Fruit fly (Drosophila melanogaster) whole organism, larva: ENCODE data around the gene CG9733.
A peak's percentile ranks its signal among the peaks of the same experiment; 100 is the strongest.

Source experiments
- noc ChIP-seq: fragments of 200-800 bp; sonication (Bioruptor generic); optimal IDR thresholded peaks from 3 replicates; lab custom pipeline; 2019; ENCODE audit warnings: missing biosample characterization, mild to moderate bottlenecking, missing genetic modification characterization, moderate library complexity

The CG9733 gene

DNA sequence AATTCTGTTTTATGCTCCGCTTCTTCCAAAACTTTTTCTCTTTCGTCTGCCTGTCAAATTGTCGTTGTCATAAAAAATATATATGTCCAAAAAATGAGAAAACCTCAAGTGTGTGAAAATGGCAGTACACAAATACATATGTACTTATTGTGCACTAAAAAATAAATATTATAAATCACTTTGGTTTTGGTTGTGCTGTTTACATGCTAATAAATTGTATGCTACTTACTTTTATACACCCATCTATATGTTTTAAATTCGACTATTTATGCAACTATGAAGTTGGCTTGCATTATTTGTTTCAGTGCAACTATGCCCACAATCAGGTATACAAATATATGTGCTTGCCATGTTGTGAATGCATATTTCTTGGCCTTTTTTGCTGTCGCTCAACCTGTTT lies 11.1 kb upstream of the CG9733 start:
- no peak for TF ChIP-seq noc (tag; lab: Kevin White, UChicago)

- no peak for TF ChIP-seq noc (tag; lab: Kevin White, UChicago)
These were observed 9.7 kb upstream of the CG9733 start for dm6 chr3R:30256233-30256632.

- no peak for TF ChIP-seq noc (tag; lab: Kevin White, UChicago)
These were observed 9.0 kb upstream of the CG9733 start for dm6 chr3R:30255255-30256121.

DNA sequence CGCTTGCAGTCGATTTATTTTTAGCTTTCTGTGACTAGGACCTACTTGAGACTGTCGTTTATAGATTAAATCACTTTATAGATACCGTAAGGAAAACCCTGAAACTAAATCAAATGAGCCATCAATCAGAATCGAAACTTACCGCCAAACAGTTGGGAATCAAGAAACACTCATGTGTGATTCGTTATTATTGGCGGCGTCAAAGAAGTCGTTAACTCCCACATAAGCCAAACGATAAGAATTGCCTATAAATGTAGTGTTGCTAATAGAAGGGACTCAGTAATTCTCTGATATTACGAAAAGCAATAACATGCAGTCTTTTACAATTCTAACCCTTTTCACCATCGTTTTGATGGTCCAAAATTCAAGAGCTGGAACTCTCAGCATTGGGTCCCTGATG lies 6.4 kb upstream of the CG9733 start, which contains the start of gene CG18404:
TSS of gene CG18404 (plus strand) at position 301 of the 400 bp plus-strand sequence.
- no peak for TF ChIP-seq noc (tag; lab: Kevin White, UChicago)

dm6 chr3R:30252317-30252716 lies 5.8 kb upstream of the CG9733 start:
- no peak for TF ChIP-seq noc (tag; lab: Kevin White, UChicago)

dm6 chr3R:30250496-30250978 lies 4.0 kb upstream of the CG9733 start, which contains the start of gene CG9682:
CG9682 (plus strand) TSS chr3R:30250928.
- TF ChIP-seq noc (tag; lab: Kevin White, UChicago) = no peak

DNA sequence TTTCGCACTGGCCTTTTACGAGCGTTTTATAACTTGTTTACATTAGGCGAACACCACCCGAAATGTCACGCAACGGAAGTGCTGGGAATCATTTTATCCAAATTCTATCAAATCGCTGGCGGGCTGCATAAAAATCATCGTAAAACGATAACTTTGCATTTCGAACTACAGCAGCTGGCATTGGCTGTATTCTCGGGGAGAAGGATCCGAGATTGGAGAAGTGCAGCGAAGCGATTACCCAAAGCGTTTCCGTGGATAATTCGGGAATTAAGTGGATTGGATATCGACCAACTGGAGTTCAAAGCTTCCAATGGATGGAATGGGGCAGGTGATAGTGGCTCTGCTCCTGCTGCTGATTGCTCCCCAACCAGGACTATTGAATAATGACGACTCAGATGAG lies 2.8 kb upstream of the CG9733 start, which contains the start of gene CG34299:
TSS of gene CG34299 (plus strand) at position 301 of the 400 bp plus-strand sequence.
- TF ChIP-seq noc (tag; lab: Kevin White, UChicago) = no peak

- no peak for TF ChIP-seq noc (tag; lab: Kevin White, UChicago)
These were observed 2.1 kb upstream of the CG9733 start for dm6 chr3R:30248565-30248964.

dm6 chr3R:30247802-30248363 lies 1.4 kb upstream of the CG9733 start:
- TF ChIP-seq noc (tag; lab: Kevin White, UChicago) = peak; percentile 48

- TF ChIP-seq noc (tag; lab: Kevin White, UChicago) = no peak
These were observed 539 bp downstream of the CG9733 start for dm6 chr3R:30245739-30246589.

dm6 chr3R:30243262-30243815 lies 3.2 kb downstream of the CG9733 start, which contains the start of gene CG9737:
CG9737 (minus strand) TSS chr3R:30243312.
- TF ChIP-seq noc (tag; lab: Kevin White, UChicago) = no peak

DNA sequence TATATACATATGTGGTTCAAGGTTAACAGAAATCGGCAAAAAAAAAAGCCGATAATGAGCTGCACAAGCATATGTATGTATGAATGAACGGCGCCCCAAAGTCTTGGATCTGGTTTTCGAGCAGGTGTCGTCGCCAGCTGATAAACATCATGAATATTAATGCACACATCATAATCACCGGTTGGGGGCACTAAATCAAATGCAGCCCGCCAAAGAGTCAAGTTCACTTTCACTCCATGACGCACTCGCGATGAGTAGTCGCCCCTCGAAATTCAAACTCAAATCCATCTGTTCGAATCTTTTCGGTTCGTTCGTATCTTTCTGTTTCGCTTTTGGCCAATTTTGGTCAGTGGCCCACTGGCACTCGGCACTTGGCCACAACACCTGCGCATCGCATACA lies 6.3 kb downstream of the CG9733 start:
- no peak for TF ChIP-seq noc (tag; lab: Kevin White, UChicago)

DNA sequence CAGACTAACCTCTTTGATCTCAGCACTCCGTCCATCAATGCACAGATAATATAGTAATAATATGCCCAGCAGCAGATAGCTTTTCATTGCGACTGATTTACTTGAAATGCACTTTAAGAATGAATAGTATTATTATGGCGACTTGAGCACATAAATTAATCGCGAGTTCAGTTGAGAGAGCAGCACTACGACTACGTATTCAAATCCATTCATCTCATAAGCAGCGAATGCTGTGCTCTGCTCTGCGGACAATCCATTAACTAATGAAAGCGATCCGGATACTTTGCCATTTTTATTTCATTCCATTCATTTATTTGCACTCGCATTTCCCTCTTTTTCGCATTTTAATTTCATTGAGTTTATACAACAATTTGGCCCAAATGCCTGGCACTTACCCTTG lies 8.9 kb downstream of the CG9733 start, which contains the start of gene CG43448:
TSS of gene CG43448 (minus strand) at position 101 of the 400 bp plus-strand sequence.
- no peak for TF ChIP-seq noc (tag; lab: Kevin White, UChicago)

- no peak for TF ChIP-seq noc (tag; lab: Kevin White, UChicago)
These were observed 9.5 kb downstream of the CG9733 start for dm6 chr3R:30236994-30237393.

dm6 chr3R:30235253-30235652 lies 11.2 kb downstream of the CG9733 start:
- no peak for TF ChIP-seq noc (tag; lab: Kevin White, UChicago)
